Worm (Caenorhabditis elegans) whole organism, mixed stage, embryonic: Measurements from ENCODE around the gene unc-53.

Experiments used
- M03D4.4 ChIP-seq: sonication (generic microtip); optimal IDR thresholded peaks from 2 replicates; lab custom pipeline; 2017; ENCODE audit warnings: mild to moderate bottlenecking, missing genetic modification characterization, missing compliant biosample characterization
- bed-3 ChIP-seq: fragments of 200-800 bp; sonication (Bioruptor generic); optimal IDR thresholded peaks from 3 replicates; lab custom pipeline; 2018; ENCODE audit warnings: mild to moderate bottlenecking, missing genetic modification characterization, moderate library complexity, missing compliant biosample characterization
- blmp-1 ChIP-seq: fragments of 150-350 bp; optimal IDR thresholded peaks from 2 replicates; lab custom pipeline; 2014; ENCODE audit warnings: missing biosample characterization, missing genetic modification characterization
- ceh-39 ChIP-seq: fragments of 150-350 bp; optimal IDR thresholded peaks from 2 replicates; lab custom pipeline; 2014; ENCODE audit warnings: missing biosample characterization, missing genetic modification characterization
- ceh-43 ChIP-seq: fragments of 200-800 bp; sonication (Bioruptor generic); optimal IDR thresholded peaks from 2 replicates; lab custom pipeline; 2018; ENCODE audit warnings: mild to moderate bottlenecking, missing genetic modification characterization, moderate library complexity, missing compliant biosample characterization
- ceh-83 ChIP-seq: fragments of 200-800 bp; sonication (Bioruptor generic); optimal IDR thresholded peaks from 2 replicates; lab custom pipeline; 2018; ENCODE audit warnings: mild to moderate bottlenecking, missing genetic modification characterization, missing compliant biosample characterization
- ces-1 ChIP-seq: fragments of 150-350 bp; optimal IDR thresholded peaks from 2 replicates; lab custom pipeline; 2014; ENCODE audit warnings: missing biosample characterization, missing genetic modification reagents, missing genetic modification characterization
- cnd-1 ChIP-seq: fragments of 200-800 bp; sonication (Bioruptor generic); optimal IDR thresholded peaks from 2 replicates; lab custom pipeline; 2018; ENCODE audit warnings: mild to moderate bottlenecking, missing genetic modification characterization, missing compliant biosample characterization
- drap-1 ChIP-seq: fragments of 200-800 bp; sonication (Bioruptor generic); optimal IDR thresholded peaks from 3 replicates; lab custom pipeline; 2018; ENCODE audit warnings: mild to moderate bottlenecking, missing genetic modification characterization, missing compliant biosample characterization
- elt-1 ChIP-seq: sonication (generic microtip); optimal IDR thresholded peaks from 2 replicates; lab custom pipeline; 2017; ENCODE audit warnings: missing genetic modification characterization, mild to moderate bottlenecking, missing compliant biosample characterization, antibody characterized with exemption, moderate library complexity, borderline replicate concordance; ENCODE audit not compliant: insufficient read depth
- elt-3 ChIP-seq: fragments of 150-350 bp; optimal IDR thresholded peaks from 2 replicates; lab custom pipeline; 2014; ENCODE audit warnings: missing biosample characterization, missing genetic modification characterization
- flh-1 ChIP-seq: fragments of 200-800 bp; sonication (Bioruptor generic); optimal IDR thresholded peaks from 2 replicates; lab custom pipeline; 2018; ENCODE audit warnings: mild to moderate bottlenecking, missing genetic modification characterization, moderate library complexity, missing compliant biosample characterization
- ham-2 ChIP-seq: fragments of 200-800 bp; sonication (Bioruptor generic); optimal IDR thresholded peaks from 2 replicates; lab custom pipeline; 2018; ENCODE audit warnings: mild to moderate bottlenecking, missing genetic modification characterization, missing compliant biosample characterization
- hlh-1 ChIP-seq: fragments of 150-350 bp; optimal IDR thresholded peaks from 2 replicates; lab custom pipeline; 2014; ENCODE audit warnings: missing biosample characterization, missing genetic modification reagents, missing genetic modification characterization
- lin-13 ChIP-seq: fragments of 150-350 bp; optimal IDR thresholded peaks from 2 replicates; lab custom pipeline; 2014; ENCODE audit warnings: missing biosample characterization, missing genetic modification characterization
- lin-32 ChIP-seq: fragments of 200-800 bp; sonication (Bioruptor generic); optimal IDR thresholded peaks from 2 replicates; lab custom pipeline; 2018; ENCODE audit warnings: mild to moderate bottlenecking, missing genetic modification characterization, missing compliant biosample characterization
- lsy-2 ChIP-seq: fragments of 150-350 bp; optimal IDR thresholded peaks from 2 replicates; lab custom pipeline; 2014; ENCODE audit warnings: missing biosample characterization, missing genetic modification characterization
- mab-5 ChIP-seq: fragments of 150-350 bp; optimal IDR thresholded peaks from 2 replicates; lab custom pipeline; 2014; ENCODE audit warnings: missing biosample characterization, missing genetic modification characterization
- mep-1 ChIP-seq: fragments of 150-350 bp; optimal IDR thresholded peaks from 2 replicates; lab custom pipeline; 2017; ENCODE audit warnings: missing biosample characterization, missing genetic modification reagents, missing genetic modification characterization, inconsistent platforms
- mls-2 ChIP-seq: sonication (generic microtip); optimal IDR thresholded peaks from 2 replicates; lab custom pipeline; 2016; ENCODE audit warnings: mild to moderate bottlenecking, missing genetic modification characterization, moderate library complexity, missing compliant biosample characterization
- nhr-12 ChIP-seq: fragments of 150-350 bp; optimal IDR thresholded peaks from 2 replicates; lab custom pipeline; 2014; ENCODE audit warnings: missing biosample characterization, missing genetic modification characterization
- nhr-2 ChIP-seq: fragments of 150-350 bp; optimal IDR thresholded peaks from 2 replicates; lab custom pipeline; 2014; ENCODE audit warnings: missing biosample characterization, missing genetic modification characterization
- nhr-237 ChIP-seq: fragments of 150-350 bp; optimal IDR thresholded peaks from 2 replicates; lab custom pipeline; 2014; ENCODE audit warnings: missing biosample characterization, missing genetic modification characterization
- nhr-28 ChIP-seq: fragments of 150-350 bp; optimal IDR thresholded peaks from 2 replicates; lab custom pipeline; 2014; ENCODE audit warnings: missing biosample characterization, missing genetic modification characterization
- nhr-76 ChIP-seq: sonication (generic microtip); optimal IDR thresholded peaks from 2 replicates; lab custom pipeline; 2017; ENCODE audit warnings: missing biosample characterization, missing genetic modification characterization
- pha-4 ChIP-seq: fragments of 150-350 bp; optimal IDR thresholded peaks from 2 replicates; lab custom pipeline; 2018; ENCODE audit warnings: missing biosample characterization, missing genetic modification reagents, missing genetic modification characterization
- sem-2 ChIP-seq: fragments of 200-800 bp; sonication (Bioruptor generic); optimal IDR thresholded peaks from 2 replicates; lab custom pipeline; 2018; ENCODE audit warnings: mild to moderate bottlenecking, missing genetic modification characterization, missing compliant biosample characterization
- snpc-4 ChIP-seq: fragments of 150-350 bp; optimal IDR thresholded peaks from 2 replicates; lab custom pipeline; 2014; ENCODE audit warnings: missing biosample characterization, missing genetic modification characterization
- sptf-1 ChIP-seq: sonication (generic microtip); optimal IDR thresholded peaks from 2 replicates; lab custom pipeline; 2017; ENCODE audit warnings: mild to moderate bottlenecking, missing genetic modification characterization, moderate library complexity, missing compliant biosample characterization
- tbx-8 ChIP-seq: fragments of 200-800 bp; sonication (Bioruptor generic); optimal IDR thresholded peaks from 2 replicates; lab custom pipeline; 2018; ENCODE audit warnings: mild to moderate bottlenecking, missing genetic modification characterization, moderate library complexity, missing compliant biosample characterization
- unc-120 ChIP-seq: sonication (generic microtip); optimal IDR thresholded peaks from 2 replicates; lab custom pipeline; 2017; ENCODE audit warnings: missing genetic modification characterization, missing compliant biosample characterization; ENCODE audit not compliant: poor library complexity, severe bottlenecking
- unc-39 ChIP-seq: fragments of 150-350 bp; optimal IDR thresholded peaks from 2 replicates; lab custom pipeline; 2014; ENCODE audit warnings: missing biosample characterization, missing genetic modification characterization
- unc-62 ChIP-seq: fragments of 150-350 bp; optimal IDR thresholded peaks from 2 replicates; lab custom pipeline; 2014; ENCODE audit warnings: missing biosample characterization, missing genetic modification reagents, missing genetic modification characterization
- zip-8 ChIP-seq: fragments of 150-350 bp; optimal IDR thresholded peaks from 2 replicates; lab custom pipeline; 2014; ENCODE audit warnings: missing biosample characterization, missing genetic modification characterization
- ztf-11 ChIP-seq: fragments of 150-350 bp; optimal IDR thresholded peaks from 2 replicates; lab custom pipeline; 2014; ENCODE audit warnings: missing biosample characterization, missing genetic modification characterization

The unc-53 gene

DNA sequence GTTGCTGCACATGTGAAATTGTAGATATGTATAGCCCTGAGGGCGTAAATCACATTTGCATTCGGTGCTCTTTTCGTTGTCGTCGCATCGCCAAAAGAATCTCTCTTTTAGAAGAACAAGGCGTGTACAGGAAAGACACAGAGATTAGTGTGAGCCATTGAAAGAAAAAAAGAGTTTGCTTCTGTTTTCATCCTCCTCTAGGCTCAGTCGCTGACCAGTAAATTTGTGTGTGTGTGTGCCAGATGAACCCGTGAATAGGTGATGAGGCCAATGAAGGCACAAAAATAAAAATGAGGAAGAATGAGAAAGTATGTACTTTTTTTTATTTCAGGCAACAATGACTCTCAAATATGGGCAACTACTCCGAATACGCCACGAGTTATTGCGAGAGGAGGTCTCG, 23.2 kb upstream of the unc-53 start, which contains the start of gene mat-2:
Gene mat-2 (plus strand): TSS at position 301 of the 400 bp plus-strand sequence.
- no peak for TF ChIP-seq snpc-4 (tag; lab: Kevin White, UChicago)
- no peak for TF ChIP-seq ztf-11 (tag; lab: Kevin White, UChicago)
- no peak for TF ChIP-seq ces-1 (GFP tag; lab: Kevin White, UChicago)
- no peak for TF ChIP-seq hlh-1 (tag; lab: Kevin White, UChicago)
- no peak for TF ChIP-seq lin-13 (tag; lab: Kevin White, UChicago)
- no peak for TF ChIP-seq mep-1
- TF ChIP-seq ceh-39, result no peak
- TF ChIP-seq sptf-1 (tag; lab: Kevin White, UChicago), result no peak
- no peak for TF ChIP-seq lin-32
- TF ChIP-seq flh-1, result no peak
- no peak for TF ChIP-seq elt-1 (tag; lab: Kevin White, UChicago)
- no peak for TF ChIP-seq elt-3 (tag; lab: Kevin White, UChicago)
- no peak for TF ChIP-seq unc-62
- TF ChIP-seq M03D4.4 (tag; lab: Kevin White, UChicago), result no peak
- TF ChIP-seq bed-3 (GFP tag; lab: Kevin White, UChicago), result no peak
- no peak for TF ChIP-seq mls-2 (tag; lab: Kevin White, UChicago)
- TF ChIP-seq tbx-8, result no peak
- TF ChIP-seq sem-2 (GFP tag; lab: Kevin White, UChicago), result no peak
- TF ChIP-seq zip-8 (tag; lab: Kevin White, UChicago), result no peak
- TF ChIP-seq, all 35 proteins: peak for 0

DNA sequence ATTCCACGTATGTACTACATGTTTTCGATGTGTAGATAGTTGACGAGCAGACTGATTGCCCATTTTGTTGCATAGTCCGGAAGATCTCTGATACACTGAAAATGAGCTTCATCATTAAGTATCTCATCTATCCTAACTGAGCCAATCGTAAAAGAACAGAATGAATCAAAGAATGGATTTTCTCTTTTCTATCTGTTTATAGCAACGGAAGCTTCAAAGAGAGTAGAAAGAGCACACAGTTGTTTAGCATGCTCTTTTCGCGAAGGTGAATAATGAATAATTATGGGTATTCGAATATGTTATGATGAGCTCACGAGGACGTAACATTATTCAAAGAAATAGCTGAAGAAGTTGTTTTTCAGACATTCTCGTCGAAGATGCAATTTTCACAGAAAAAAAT, 21.9 kb upstream of the unc-53 start, which contains the start of gene glb-4:
Gene glb-4 (minus strand): TSS at position 101 of the 400 bp plus-strand sequence.
- TF ChIP-seq nhr-2 (no peak), nhr-237 (tag; lab: Kevin White, UChicago) (no peak), unc-39 (tag; lab: Kevin White, UChicago) (no peak), lsy-2 (tag; lab: Kevin White, UChicago) (no peak), ham-2 (GFP tag; lab: Kevin White, UChicago) (no peak), cnd-1 (tag; lab: Kevin White, UChicago) (no peak), elt-1 (tag; lab: Kevin White, UChicago) (no peak), mab-5 (no peak), nhr-12 (tag; lab: Kevin White, UChicago) (no peak), mls-2 (tag; lab: Kevin White, UChicago) (no peak), flh-1 (no peak), blmp-1 (tag; lab: Kevin White, UChicago) (no peak), unc-62 (no peak), nhr-76 (tag; lab: Kevin White, UChicago) (no peak), sem-2 (GFP tag; lab: Kevin White, UChicago) (no peak)

DNA sequence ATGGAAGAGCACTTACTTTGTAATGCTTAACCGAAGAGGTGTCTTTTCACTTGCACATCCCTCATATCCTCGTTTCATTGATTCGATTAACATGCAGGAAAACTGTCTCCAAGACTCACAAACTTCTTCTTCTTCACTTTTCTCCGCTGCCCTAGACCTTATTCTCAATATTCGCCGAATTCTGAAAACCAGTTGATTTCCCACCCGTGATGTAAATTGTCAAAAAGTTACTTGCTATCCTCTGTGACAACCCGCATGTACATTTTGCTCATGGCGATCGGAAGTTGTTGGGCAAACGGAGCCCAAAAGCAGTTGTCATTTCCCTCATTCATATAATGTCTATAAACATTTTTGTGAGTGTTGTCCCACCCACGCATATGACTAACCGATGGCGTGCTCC, 21.2 kb upstream of the unc-53 start:
- TF ChIP-seq flh-1, result no peak
- no peak for TF ChIP-seq nhr-2
- TF ChIP-seq lin-32, result no peak
- no peak for TF ChIP-seq sem-2 (GFP tag; lab: Kevin White, UChicago)
- TF ChIP-seq mab-5, result no peak
- TF ChIP-seq sptf-1 (tag; lab: Kevin White, UChicago), result no peak
- no peak for TF ChIP-seq ceh-43
- no peak for TF ChIP-seq ces-1 (GFP tag; lab: Kevin White, UChicago)
- no peak for TF ChIP-seq mls-2 (tag; lab: Kevin White, UChicago)

DNA sequence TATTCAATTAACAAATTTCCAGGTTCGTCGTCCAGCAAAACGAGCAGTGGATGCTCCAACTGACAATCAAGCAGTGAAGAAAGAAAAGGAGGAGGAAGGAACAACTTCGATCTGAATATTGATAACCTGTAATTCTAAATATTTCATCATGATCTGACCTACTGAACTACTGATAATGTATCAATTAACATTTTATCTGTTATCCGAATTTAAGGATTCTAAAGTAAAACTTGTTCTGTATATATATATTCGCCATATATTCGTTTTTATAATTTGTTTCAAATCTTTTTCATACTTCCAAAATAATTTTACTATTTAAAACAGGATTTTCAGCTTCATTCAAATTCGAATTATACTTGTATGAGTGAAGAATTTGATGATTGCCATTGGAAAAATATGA, 18.6 kb upstream of the unc-53 start, which contains the start of gene apc-17:
Gene apc-17 (plus strand): TSS at position 301 of the 400 bp plus-strand sequence.
- no peak for TF ChIP-seq flh-1
- no peak for TF ChIP-seq ces-1 (GFP tag; lab: Kevin White, UChicago)
- no peak for TF ChIP-seq nhr-76 (tag; lab: Kevin White, UChicago)
- no peak for TF ChIP-seq bed-3 (GFP tag; lab: Kevin White, UChicago)
- no peak for TF ChIP-seq mep-1
- TF ChIP-seq mls-2 (tag; lab: Kevin White, UChicago), result no peak
- TF ChIP-seq ceh-83 (GFP tag; lab: Kevin White, UChicago), result no peak
- TF ChIP-seq ztf-11 (tag; lab: Kevin White, UChicago), result no peak
- TF ChIP-seq nhr-28 (tag; lab: Kevin White, UChicago), result no peak
- TF ChIP-seq nhr-237 (tag; lab: Kevin White, UChicago), result no peak
- TF ChIP-seq pha-4 (tag; lab: Kevin White, UChicago), result no peak
- TF ChIP-seq drap-1 (GFP tag; lab: Kevin White, UChicago), result no peak
- no peak for TF ChIP-seq unc-120
- no peak for TF ChIP-seq nhr-12 (tag; lab: Kevin White, UChicago)
- TF ChIP-seq unc-39 (tag; lab: Kevin White, UChicago), result no peak
- TF ChIP-seq sem-2 (GFP tag; lab: Kevin White, UChicago), result no peak
- no peak for TF ChIP-seq zip-8 (tag; lab: Kevin White, UChicago)
- no peak for TF ChIP-seq snpc-4 (tag; lab: Kevin White, UChicago)
- TF ChIP-seq elt-1 (tag; lab: Kevin White, UChicago), result no peak
